Fruit fly (Drosophila melanogaster) whole organism, embryonic: Measurements from ENCODE around the gene SuUR.
A peak's percentile ranks its signal among the peaks of the same experiment; 100 is the strongest.

Experiments
- CG11504 ChIP-seq: fragments of 200-800 bp; sonication (Bioruptor generic); optimal IDR thresholded peaks from 3 replicates; lab custom pipeline; 2019; ENCODE audit warnings: missing biosample characterization, mild to moderate bottlenecking, missing genetic modification characterization, moderate library complexity
- CG12391 ChIP-seq: fragments of 200-800 bp; sonication (Bioruptor generic); optimal IDR thresholded peaks from 3 replicates; lab custom pipeline; 2018; ENCODE audit warnings: missing biosample characterization, mild to moderate bottlenecking, missing genetic modification characterization, moderate library complexity
- CG14050 ChIP-seq: fragments of 200-800 bp; sonication (Bioruptor generic); IDR thresholded peaks from 3 replicates; pipeline ENCODE4 v1.3.6; 2022; ENCODE audit warnings: missing biosample characterization, missing genetic modification characterization
- CG14860 ChIP-seq: fragments of 200-800 bp; sonication (Bioruptor generic); IDR thresholded peaks from 3 replicates; pipeline ENCODE4 v1.3.6; 2022; ENCODE audit warnings: missing biosample characterization, missing genetic modification characterization; ENCODE audit not compliant: partially characterized antibody
- CG15269 ChIP-seq: fragments of 200-800 bp; sonication (Bioruptor generic); optimal IDR thresholded peaks from 2 replicates; lab custom pipeline; 2018; ENCODE audit warnings: missing biosample characterization, mild to moderate bottlenecking, missing genetic modification characterization, moderate library complexity
- CG16863 ChIP-seq: fragments of 200-800 bp; sonication (Bioruptor generic); optimal IDR thresholded peaks from 3 replicates; lab custom pipeline; 2016; ENCODE audit warnings: missing biosample characterization, missing genetic modification characterization
- CG18476 ChIP-seq: fragments of 200-800 bp; sonication (Bioruptor generic); optimal IDR thresholded peaks from 2 replicates; lab custom pipeline; 2016; ENCODE audit warnings: missing biosample characterization, mild to moderate bottlenecking, missing genetic modification characterization
- CG30020 ChIP-seq: fragments of 200-800 bp; optimal IDR thresholded peaks from 2 replicates; lab custom pipeline; 2019; ENCODE audit warnings: missing biosample characterization, mild to moderate bottlenecking, missing genetic modification characterization, moderate library complexity
- CG32532 ChIP-seq: fragments of 200-800 bp; sonication (Bioruptor generic); IDR thresholded peaks from 2 replicates; pipeline ENCODE4 v1.3.6; 2022; ENCODE audit warnings: missing biosample characterization, missing genetic modification characterization
- CG3281 ChIP-seq: fragments of 200-800 bp; sonication (Bioruptor generic); optimal IDR thresholded peaks from 3 replicates; lab custom pipeline; 2017; ENCODE audit warnings: missing biosample characterization, mild to moderate bottlenecking, missing genetic modification characterization
- CG3726 ChIP-seq: fragments of 200-800 bp; sonication (Bioruptor generic); IDR thresholded peaks from 3 replicates; pipeline ENCODE4, ENCODE4 v1.3.6; 2022; ENCODE audit warnings: missing biosample characterization, missing genetic modification characterization
- CG4854 ChIP-seq: fragments of 200-800 bp; sonication (Bioruptor generic); optimal IDR thresholded peaks from 2 replicates; lab custom pipeline; 2016; ENCODE audit warnings: missing biosample characterization, missing genetic modification characterization, inconsistent platforms
- CG5953 ChIP-seq: fragments of 200-800 bp; sonication (Bioruptor generic); IDR thresholded peaks from 2 replicates; pipeline ENCODE4 v1.3.6; 2022; ENCODE audit warnings: missing biosample characterization, missing genetic modification characterization
- CG6272 ChIP-seq: fragments of 200-800 bp; sonication (Bioruptor generic); IDR thresholded peaks from 2 replicates; pipeline ENCODE4 v1.3.6; 2022; ENCODE audit warnings: missing biosample characterization, missing genetic modification characterization
- CG6683 ChIP-seq: fragments of 200-800 bp; sonication (Bioruptor generic); optimal IDR thresholded peaks from 2 replicates; lab custom pipeline; 2017; ENCODE audit warnings: missing biosample characterization, mild to moderate bottlenecking, missing genetic modification characterization, missing genetic modification reagents
- CG9215 ChIP-seq: fragments of 200-800 bp; sonication (Bioruptor generic); IDR thresholded peaks from 2 replicates; pipeline ENCODE4 v1.3.6; 2022; ENCODE audit warnings: missing biosample characterization, missing genetic modification characterization
- Dbx ChIP-seq: fragments of 200-800 bp; sonication (Bioruptor generic); IDR thresholded peaks from 3 replicates; pipeline ENCODE4 v1.3.6; 2022; ENCODE audit warnings: missing biosample characterization, missing genetic modification characterization
- Dp ChIP-seq: fragments of 200-800 bp; sonication (Bioruptor generic); optimal IDR thresholded peaks from 2 replicates; lab custom pipeline; 2018; ENCODE audit warnings: missing biosample characterization, mild to moderate bottlenecking, missing genetic modification characterization, moderate library complexity
- E2f1 ChIP-seq: fragments of 200-800 bp; sonication (Bioruptor generic); IDR thresholded peaks from 2 replicates; pipeline ENCODE4 v1.3.6; 2022; ENCODE audit warnings: missing biosample characterization, missing genetic modification characterization
- Elba2 ChIP-seq: fragments of 200-800 bp; sonication (Bioruptor generic); optimal IDR thresholded peaks from 3 replicates; lab custom pipeline; 2016; ENCODE audit warnings: missing biosample characterization, missing genetic modification characterization
- GATAe ChIP-seq: fragments of 200-800 bp; sonication (Bioruptor generic); conservative IDR thresholded peaks from 2 replicates; pipeline ENCODE4 v1.3.6; 2022; ENCODE audit warnings: missing biosample characterization, missing genetic modification characterization
- Gug ChIP-seq: fragments of 200-800 bp; sonication (Bioruptor generic); IDR thresholded peaks from 4 replicates; pipeline ENCODE4 v1.3.6; 2022; ENCODE audit warnings: missing biosample characterization, missing genetic modification characterization
- Hr51 ChIP-seq, 2 experiments: fragments of 200-800 bp; sonication (Bioruptor generic); optimal IDR thresholded peaks; 2 replicates in 1 of 2; 3 replicates in 1 of 2; lab custom pipeline; 2016 to 2018; ENCODE audit warnings: missing biosample characterization in 2 of 2, missing genetic modification characterization in 2 of 2, mild to moderate bottlenecking in 1 of 2, moderate library complexity in 1 of 2
- Oli ChIP-seq: fragments of 200-800 bp; sonication (Bioruptor generic); optimal IDR thresholded peaks from 2 replicates; lab custom pipeline; 2018; ENCODE audit warnings: missing biosample characterization, mild to moderate bottlenecking, missing genetic modification characterization, moderate library complexity
- Opbp ChIP-seq: fragments of 200-800 bp; sonication (Bioruptor generic); IDR thresholded peaks from 3 replicates; pipeline ENCODE4 v1.3.6; 2022; ENCODE audit warnings: missing biosample characterization, missing genetic modification characterization; ENCODE audit not compliant: partially characterized antibody
- Rx ChIP-seq: fragments of 200-800 bp; sonication (Bioruptor generic); IDR thresholded peaks from 2 replicates; pipeline ENCODE4 v1.3.6; 2022; ENCODE audit warnings: missing biosample characterization, missing genetic modification characterization
- Xbp1 ChIP-seq: fragments of 200-800 bp; sonication (Bioruptor generic); optimal IDR thresholded peaks from 3 replicates; lab custom pipeline; 2016; ENCODE audit warnings: missing biosample characterization, mild to moderate bottlenecking, missing genetic modification characterization
- ash1 ChIP-seq: fragments of 200-800 bp; sonication (Bioruptor generic); optimal IDR thresholded peaks from 2 replicates; lab custom pipeline; 2018; ENCODE audit warnings: missing biosample characterization, mild to moderate bottlenecking, missing genetic modification characterization
- ato ChIP-seq: fragments of 200-800 bp; sonication (Bioruptor generic); IDR thresholded peaks from 2 replicates; pipeline ENCODE4 v1.3.6; 2022; ENCODE audit warnings: missing biosample characterization, missing genetic modification characterization; ENCODE audit not compliant: partially characterized antibody
- bsh ChIP-seq, 2 experiments: fragments of 200-800 bp; sonication (Bioruptor generic); optimal IDR thresholded peaks; 2 replicates each; lab custom pipeline; 2017 to 2018; ENCODE audit warnings: mild to moderate bottlenecking in 2 of 2, missing biosample characterization in 2 of 2, missing genetic modification characterization in 2 of 2, moderate library complexity in 1 of 2
- chinmo ChIP-seq: fragments of 200-800 bp; sonication (Bioruptor generic); IDR thresholded peaks from 4 replicates; pipeline ENCODE4 v1.3.6; 2022; ENCODE audit warnings: missing biosample characterization, missing genetic modification characterization; ENCODE audit not compliant: partially characterized antibody
- crol ChIP-seq: fragments of 200-800 bp; sonication (Bioruptor generic); IDR thresholded peaks from 2 replicates; pipeline ENCODE4 v1.3.6; 2022; ENCODE audit warnings: missing biosample characterization, missing genetic modification characterization
- ems ChIP-seq: fragments of 200-800 bp; sonication (Bioruptor generic); optimal IDR thresholded peaks from 3 replicates; lab custom pipeline; 2016; ENCODE audit warnings: missing biosample characterization, missing genetic modification characterization
- gcm2 ChIP-seq: fragments of 200-800 bp; sonication (Bioruptor generic); optimal IDR thresholded peaks from 2 replicates; lab custom pipeline; 2016; ENCODE audit warnings: missing biosample characterization, missing genetic modification characterization
- gsb-n ChIP-seq: fragments of 200-800 bp; sonication (Bioruptor generic); optimal IDR thresholded peaks from 3 replicates; lab custom pipeline; 2018; ENCODE audit warnings: missing biosample characterization, mild to moderate bottlenecking, missing genetic modification characterization
- ham ChIP-seq: fragments of 200-800 bp; sonication (Bioruptor generic); IDR thresholded peaks from 2 replicates; pipeline ENCODE4 v1.3.6; 2022; ENCODE audit warnings: missing biosample characterization, missing genetic modification characterization
- her ChIP-seq: fragments of 200-800 bp; sonication (Bioruptor generic); optimal IDR thresholded peaks from 2 replicates; lab custom pipeline; 2016; ENCODE audit warnings: missing biosample characterization, missing genetic modification characterization
- hth ChIP-seq: fragments of >200 bp; optimal IDR thresholded peaks from 2 replicates; lab custom pipeline; 2017; ENCODE audit warnings: inconsistent platforms
- kah ChIP-seq: fragments of 200-800 bp; sonication (Bioruptor generic); optimal IDR thresholded peaks from 2 replicates; lab custom pipeline; 2018; ENCODE audit warnings: missing biosample characterization, mild to moderate bottlenecking, missing genetic modification characterization
- lab ChIP-seq: fragments of 200-800 bp; sonication (Bioruptor generic); optimal IDR thresholded peaks from 3 replicates; lab custom pipeline; 2017; ENCODE audit warnings: missing biosample characterization, missing genetic modification characterization, mild to moderate bottlenecking, moderate library complexity, missing genetic modification reagents
- oc ChIP-seq: fragments of 200-800 bp; sonication (Bioruptor generic); optimal IDR thresholded peaks from 2 replicates; lab custom pipeline; 2018; ENCODE audit warnings: missing biosample characterization, mild to moderate bottlenecking, missing genetic modification characterization, moderate library complexity
- org-1 ChIP-seq: fragments of 200-800 bp; sonication (Bioruptor generic); optimal IDR thresholded peaks from 2 replicates; lab custom pipeline; 2017; ENCODE audit warnings: missing biosample characterization, missing genetic modification characterization
- pum ChIP-seq: fragments of 200-800 bp; sonication (Bioruptor generic); optimal IDR thresholded peaks from 2 replicates; lab custom pipeline; 2016; ENCODE audit warnings: missing biosample characterization, missing genetic modification characterization
- repo ChIP-seq: fragments of 200-800 bp; sonication (Bioruptor generic); optimal IDR thresholded peaks from 2 replicates; lab custom pipeline; 2016; ENCODE audit warnings: missing biosample characterization, missing genetic modification characterization
- rib ChIP-seq: fragments of 200-800 bp; sonication (Bioruptor generic); IDR thresholded peaks from 2 replicates; pipeline ENCODE4 v1.3.6; 2022; ENCODE audit warnings: missing biosample characterization, missing genetic modification characterization
- sug ChIP-seq: fragments of 200-800 bp; optimal IDR thresholded peaks from 2 replicates; lab custom pipeline; 2019; ENCODE audit warnings: missing biosample characterization, mild to moderate bottlenecking, missing genetic modification characterization, moderate library complexity
- tx ChIP-seq: fragments of 200-800 bp; sonication (Bioruptor generic); optimal IDR thresholded peaks from 2 replicates; lab custom pipeline; 2016; ENCODE audit warnings: missing biosample characterization, missing genetic modification characterization
- wor ChIP-seq: fragments of 200-800 bp; sonication (Bioruptor generic); IDR thresholded peaks from 2 replicates; pipeline ENCODE4 v1.3.6; 2022; ENCODE audit warnings: missing biosample characterization, missing genetic modification characterization
- zf30C ChIP-seq: fragments of 200-800 bp; sonication (Bioruptor generic); optimal IDR thresholded peaks from 3 replicates; lab custom pipeline; 2018; ENCODE audit warnings: missing biosample characterization, mild to moderate bottlenecking, missing genetic modification characterization
- zfh2 ChIP-seq: fragments of 200-800 bp; sonication (Bioruptor generic); optimal IDR thresholded peaks from 2 replicates; lab custom pipeline; 2016; ENCODE audit warnings: missing biosample characterization, missing genetic modification characterization

The SuUR gene

DNA sequence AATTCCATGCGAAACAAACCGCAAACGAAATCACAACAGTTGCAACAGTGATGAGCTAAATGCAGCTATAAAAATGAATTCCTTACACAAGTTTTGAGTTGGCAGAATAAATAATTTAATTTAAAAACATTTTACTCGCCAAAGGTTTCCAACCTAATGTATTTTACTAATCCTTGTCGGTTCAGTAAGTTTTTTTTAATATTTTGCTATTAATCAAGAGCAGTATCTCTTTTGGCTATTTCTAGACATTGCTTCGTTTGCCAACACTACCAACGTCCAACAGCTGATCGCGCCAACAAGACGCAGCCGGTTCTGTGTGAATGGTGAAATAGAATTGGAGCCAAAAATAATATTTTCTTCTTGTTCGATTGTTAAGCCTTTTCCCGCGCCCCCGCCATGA is at the start of gene SuUR, which contains the start of the genes CG32075 and CG45101 (continued):
- no peak for TF ChIP-seq Opbp
- TF ChIP-seq GATAe, result peak; percentile 61; the same call in 1 of the 2 replicates
- peak in 1 of 2 experiments; percentile 85 for TF ChIP-seq bsh (GFP tag; optimal IDR thresholded peaks at IDR 0.05; lab: Kevin White, UChicago)
- no peak for TF ChIP-seq hth (lab: Kevin White, UChicago)
- peak; percentile 63 for TF ChIP-seq Dp (GFP tag; lab: Kevin White, UChicago)
- TF ChIP-seq wor (GFP tag; lab: Robert Waterston, UW), result peak; percentile 74
- TF ChIP-seq E2f1, result peak; percentile 90
- peak; percentile 84 for TF ChIP-seq CG16863 (GFP tag; lab: Kevin White, UChicago)
- TF ChIP-seq ash1 (GFP tag; lab: Kevin White, UChicago), result no peak
- TF ChIP-seq CG14860, result no peak
- TF ChIP-seq zfh2 (GFP tag; lab: Kevin White, UChicago), result peak; percentile 94
- peak; percentile 82 for TF ChIP-seq CG18476 (GFP tag; lab: Kevin White, UChicago)
- TF ChIP-seq sug (tag; lab: Kevin White, UChicago), result peak; percentile 88
- peak; percentile 81 for TF ChIP-seq lab (GFP tag; lab: Kevin White, UChicago)
- peak; percentile 29; the same call in 1 of the 2 replicates for TF ChIP-seq ham (GFP tag; lab: Robert Waterston, UW)
- TF ChIP-seq ato, result no peak
- TF ChIP-seq CG32532 (GFP tag; lab: Robert Waterston, UW), result peak; percentile 89
- TF ChIP-seq Xbp1 (GFP tag; lab: Kevin White, UChicago), result peak; percentile 93
- TF ChIP-seq chinmo, result no peak
- TF ChIP-seq gcm2 (GFP tag; lab: Kevin White, UChicago), result peak; percentile 81
- peak; percentile 57 for TF ChIP-seq oc (tag; lab: Kevin White, UChicago)
- peak; percentile 84 for TF ChIP-seq Gug (GFP tag; lab: Robert Waterston, UW)
- peak; percentile 74 for TF ChIP-seq gsb-n (tag; lab: Kevin White, UChicago)
- no peak for TF ChIP-seq crol
- TF ChIP-seq CG15269, result peak; percentile 80
- peak; percentile 39 for TF ChIP-seq CG6683
- peak; percentile 80; the same call in 2 of the 3 replicates for TF ChIP-seq CG3726 (GFP tag; lab: Robert Waterston, UW)
- peak; percentile 32 for TF ChIP-seq kah
- TF ChIP-seq tx (GFP tag; lab: Kevin White, UChicago), result peak; percentile 91
- peak; percentile 77 for TF ChIP-seq Rx (GFP tag; lab: Robert Waterston, UW)
- TF ChIP-seq CG5953 (GFP tag; lab: Robert Waterston, UW), result peak; percentile 62
- TF ChIP-seq CG30020 (tag; lab: Kevin White, UChicago), result peak; percentile 61
- TF ChIP-seq pum (GFP tag; lab: Kevin White, UChicago), result peak; percentile 87
- TF ChIP-seq repo (GFP tag; lab: Kevin White, UChicago), result peak; percentile 83
- TF ChIP-seq CG14050 (GFP tag; lab: Robert Waterston, UW), result peak; percentile 72; the same call in 2 of the 3 replicates
- TF ChIP-seq CG3281 (GFP tag; lab: Kevin White, UChicago), result peak; percentile 72
- peak; percentile 91 for TF ChIP-seq ems (GFP tag; lab: Kevin White, UChicago)
- peak; percentile 84 for TF ChIP-seq CG4854
- peak; percentile 81 for TF ChIP-seq Elba2
- TF ChIP-seq her (GFP tag; lab: Kevin White, UChicago), result peak; percentile 68
- peak; percentile 69 for TF ChIP-seq org-1 (GFP tag; lab: Kevin White, UChicago)
- peak; percentile 93 for TF ChIP-seq CG12391 (tag; lab: Kevin White, UChicago)
- peak; percentile 85 for TF ChIP-seq CG11504 (tag; lab: Kevin White, UChicago)
- peak; percentile 90 for TF ChIP-seq CG6272 (GFP tag; lab: Robert Waterston, UW)
- TF ChIP-seq zf30C (GFP tag; lab: Kevin White, UChicago), result no peak
- TF ChIP-seq CG9215 (GFP tag; lab: Robert Waterston, UW), result peak; percentile 82
- peak; percentile 82 for TF ChIP-seq Oli (tag; lab: Kevin White, UChicago)
- TF ChIP-seq rib (GFP tag; lab: Robert Waterston, UW), result peak; percentile 74
- peak; percentile 83 to 93 for TF ChIP-seq Hr51 (GFP tag; optimal IDR thresholded peaks at IDR 0.05; lab: Kevin White, UChicago)
- TF ChIP-seq Dbx (GFP tag; lab: Robert Waterston, UW), result peak; percentile 91
